Worm (Caenorhabditis elegans) whole organism, L2 larva: Measurements from ENCODE around the gene VF13D12L.3.

Experiments used
- F13H6.1 ChIP-seq: sonication (generic microtip); optimal IDR thresholded peaks from 2 replicates; lab custom pipeline; 2016; ENCODE audit warnings: missing genetic modification characterization, missing compliant biosample characterization
- R02D3.7 ChIP-seq: fragments of 150-350 bp; optimal IDR thresholded peaks from 2 replicates; lab custom pipeline; 2014; ENCODE audit warnings: missing biosample characterization, missing genetic modification characterization
- alr-1 ChIP-seq: fragments of 150-350 bp; optimal IDR thresholded peaks from 2 replicates; lab custom pipeline; 2014; ENCODE audit warnings: missing biosample characterization, missing genetic modification characterization
- ama-1 ChIP-seq: fragments of 150-350 bp; optimal IDR thresholded peaks from 2 replicates; lab custom pipeline; 2018; ENCODE audit warnings: inconsistent platforms
- blmp-1 ChIP-seq: sonication (generic microtip); optimal IDR thresholded peaks from 2 replicates; lab custom pipeline; 2017; ENCODE audit warnings: missing genetic modification characterization, mild to moderate bottlenecking, missing compliant biosample characterization, antibody characterized with exemption, moderate library complexity; ENCODE audit not compliant: insufficient read depth
- lin-11 ChIP-seq: fragments of 150-350 bp; sonication (generic microtip); optimal IDR thresholded peaks from 2 replicates; lab custom pipeline; 2014; ENCODE audit warnings: missing biosample characterization, missing genetic modification characterization, inconsistent platforms, mixed read lengths
- lin-39 ChIP-seq: fragments of 150-350 bp; optimal IDR thresholded peaks from 2 replicates; lab custom pipeline; 2014; ENCODE audit warnings: missing biosample characterization, missing genetic modification reagents, missing genetic modification characterization
- nhr-6 ChIP-seq: fragments of 150-350 bp; optimal IDR thresholded peaks from 2 replicates; lab custom pipeline; 2014; ENCODE audit warnings: missing biosample characterization, missing genetic modification characterization
- peb-1 ChIP-seq: fragments of 150-350 bp; optimal IDR thresholded peaks from 2 replicates; lab custom pipeline; 2014; ENCODE audit warnings: missing biosample characterization, missing genetic modification characterization
- skn-1 ChIP-seq: sonication (generic microtip); optimal IDR thresholded peaks from 2 replicates; lab custom pipeline; 2017; ENCODE audit warnings: missing biosample characterization, missing genetic modification characterization
- snpc-4 ChIP-seq: fragments of 150-350 bp; optimal IDR thresholded peaks from 2 replicates; lab custom pipeline; 2014; ENCODE audit warnings: missing biosample characterization, missing genetic modification characterization
- unc-39 ChIP-seq: fragments of 150-350 bp; optimal IDR thresholded peaks from 2 replicates; lab custom pipeline; 2014; ENCODE audit warnings: missing biosample characterization, missing genetic modification characterization
- ztf-4 ChIP-seq: fragments of 150-350 bp; optimal IDR thresholded peaks from 2 replicates; lab custom pipeline; 2014; ENCODE audit warnings: missing biosample characterization, missing genetic modification characterization

- TF ChIP-seq alr-1 (tag; lab: Kevin White, UChicago) (no peak), ztf-4 (no peak), F13H6.1 (tag; lab: Kevin White, UChicago) (no peak), lin-11 (tag; lab: Kevin White, UChicago) (no peak), blmp-1 (tag; lab: Kevin White, UChicago) (no peak), lin-39 (tag; lab: Kevin White, UChicago) (no peak), snpc-4 (tag; lab: Kevin White, UChicago) (no peak), R02D3.7 (no peak), ama-1 (lab: Kevin White, UChicago) (no peak), peb-1 (tag; lab: Kevin White, UChicago) (no peak), nhr-6 (tag; lab: Kevin White, UChicago) (no peak), skn-1 (no peak), unc-39 (tag; lab: Kevin White, UChicago) (no peak)
Observed at ce11 chrII:11733850-11734249, 28.0 kb downstream of the VF13D12L.3 start.
